Fruit fly (Drosophila melanogaster) whole organism, embryonic: ENCODE results near the gene CG8507.

ENCODE experiments used
- Atf3 ChIP-seq: fragments of 200-800 bp; sonication (Bioruptor generic); optimal IDR thresholded peaks from 3 replicates; lab custom pipeline; 2016; ENCODE audit warnings: missing biosample characterization, missing genetic modification characterization
- CG10959 ChIP-seq: fragments of 200-800 bp; sonication (Bioruptor generic); IDR thresholded peaks from 2 replicates; pipeline ENCODE4 v1.3.6; 2022; ENCODE audit warnings: missing biosample characterization, missing genetic modification characterization
- CG11398 ChIP-seq: fragments of 200-800 bp; sonication (Bioruptor generic); optimal IDR thresholded peaks from 2 replicates; lab custom pipeline; 2016; ENCODE audit warnings: missing biosample characterization, missing genetic modification characterization
- CG1233 ChIP-seq: fragments of 200-800 bp; sonication (Bioruptor generic); optimal IDR thresholded peaks from 4 replicates; lab custom pipeline; 2018; ENCODE audit warnings: missing biosample characterization, mild to moderate bottlenecking, missing genetic modification characterization
- CG12391 ChIP-seq: fragments of 200-800 bp; sonication (Bioruptor generic); optimal IDR thresholded peaks from 3 replicates; lab custom pipeline; 2018; ENCODE audit warnings: missing biosample characterization, mild to moderate bottlenecking, missing genetic modification characterization, moderate library complexity
- CG14965 ChIP-seq: fragments of 200-800 bp; sonication (Bioruptor generic); optimal IDR thresholded peaks from 2 replicates; lab custom pipeline; 2016; ENCODE audit warnings: missing biosample characterization, missing genetic modification characterization, borderline replicate concordance
- CG15073 ChIP-seq: fragments of 200-800 bp; sonication (Bioruptor generic); optimal IDR thresholded peaks from 2 replicates; lab custom pipeline; 2016; ENCODE audit warnings: missing biosample characterization, missing genetic modification characterization
- CG17186 ChIP-seq: fragments of 200-800 bp; sonication (Bioruptor generic); optimal IDR thresholded peaks from 3 replicates; lab custom pipeline; 2017; ENCODE audit warnings: missing biosample characterization, missing genetic modification reagents, missing genetic modification characterization
- CG17912 ChIP-seq: fragments of 200-800 bp; sonication (Bioruptor generic); optimal IDR thresholded peaks from 2 replicates; lab custom pipeline; 2018; ENCODE audit warnings: missing biosample characterization, mild to moderate bottlenecking, missing genetic modification characterization
- CG30020 ChIP-seq: fragments of 200-800 bp; optimal IDR thresholded peaks from 2 replicates; lab custom pipeline; 2019; ENCODE audit warnings: missing biosample characterization, mild to moderate bottlenecking, missing genetic modification characterization, moderate library complexity
- CG30431 ChIP-seq: fragments of 200-800 bp; sonication (Bioruptor generic); optimal IDR thresholded peaks from 2 replicates; lab custom pipeline; 2017; ENCODE audit warnings: missing biosample characterization, missing genetic modification characterization
- CG3065 ChIP-seq: fragments of 200-800 bp; sonication (Bioruptor generic); optimal IDR thresholded peaks from 2 replicates; lab custom pipeline; 2016; ENCODE audit warnings: missing biosample characterization, missing genetic modification characterization
- CG6654 ChIP-seq: fragments of 200-800 bp; sonication (Bioruptor generic); optimal IDR thresholded peaks from 2 replicates; lab custom pipeline; 2017; ENCODE audit warnings: missing biosample characterization, mild to moderate bottlenecking, missing genetic modification characterization
- CG7786 ChIP-seq: fragments of 200-800 bp; sonication (Bioruptor generic); optimal IDR thresholded peaks from 2 replicates; lab custom pipeline; 2016; ENCODE audit warnings: missing biosample characterization, missing genetic modification characterization
- CG8089 ChIP-seq: fragments of 200-800 bp; sonication (Bioruptor generic); optimal IDR thresholded peaks from 3 replicates; lab custom pipeline; 2016; ENCODE audit warnings: missing biosample characterization, missing genetic modification characterization
- CG9932 ChIP-seq: fragments of 200-800 bp; sonication (Bioruptor generic); IDR thresholded peaks from 2 replicates; pipeline ENCODE4 v1.3.6; 2022; ENCODE audit warnings: missing biosample characterization, missing genetic modification characterization
- CTCF ChIP-seq: fragments of 200-800 bp; sonication (Bioruptor generic); optimal IDR thresholded peaks from 2 replicates; lab custom pipeline; 2017; ENCODE audit warnings: missing biosample characterization, mild to moderate bottlenecking, missing genetic modification characterization, moderate library complexity
- Chrac-16 ChIP-seq: fragments of 200-800 bp; sonication (Bioruptor generic); optimal IDR thresholded peaks from 3 replicates; lab custom pipeline; 2016; ENCODE audit warnings: missing biosample characterization, missing genetic modification characterization
- CkIIα-i1 ChIP-seq: fragments of 200-800 bp; sonication (Bioruptor generic); IDR thresholded peaks from 2 replicates; pipeline ENCODE4 v1.3.6; 2022; ENCODE audit warnings: missing biosample characterization, missing genetic modification characterization
- Dp ChIP-seq: fragments of 200-800 bp; sonication (Bioruptor generic); optimal IDR thresholded peaks from 2 replicates; lab custom pipeline; 2018; ENCODE audit warnings: missing biosample characterization, mild to moderate bottlenecking, missing genetic modification characterization, moderate library complexity
- Gug ChIP-seq: fragments of 200-800 bp; sonication (Bioruptor generic); IDR thresholded peaks from 4 replicates; pipeline ENCODE4 v1.3.6; 2022; ENCODE audit warnings: missing biosample characterization, missing genetic modification characterization
- H15 ChIP-seq: fragments of 200-800 bp; sonication (Bioruptor generic); IDR thresholded peaks from 3 replicates; pipeline ENCODE4 v1.3.6; 2022; ENCODE audit warnings: missing biosample characterization, missing genetic modification characterization
- H2.0 ChIP-seq: fragments of 200-800 bp; sonication (Bioruptor generic); IDR thresholded peaks from 2 replicates; pipeline ENCODE4 v1.3.6; 2022; ENCODE audit warnings: missing biosample characterization, missing genetic modification characterization
- Hey ChIP-seq: fragments of 200-800 bp; sonication (Bioruptor generic); optimal IDR thresholded peaks from 3 replicates; lab custom pipeline; 2018; ENCODE audit warnings: missing biosample characterization, mild to moderate bottlenecking, missing genetic modification characterization
- Hr39 ChIP-seq: fragments of >200 bp; optimal IDR thresholded peaks from 2 replicates; lab custom pipeline; 2017
- Hr51 ChIP-seq, 2 experiments: fragments of 200-800 bp; sonication (Bioruptor generic); optimal IDR thresholded peaks; 2 replicates in 1 of 2; 3 replicates in 1 of 2; lab custom pipeline; 2016 to 2018; ENCODE audit warnings: missing biosample characterization in 2 of 2, missing genetic modification characterization in 2 of 2, mild to moderate bottlenecking in 1 of 2, moderate library complexity in 1 of 2
- MTF-1 ChIP-seq: fragments of 200-800 bp; sonication (Bioruptor generic); optimal IDR thresholded peaks from 2 replicates; lab custom pipeline; 2018; ENCODE audit warnings: missing biosample characterization, mild to moderate bottlenecking, missing genetic modification characterization, borderline replicate concordance
- Myb ChIP-seq: fragments of 200-800 bp; sonication (Bioruptor generic); optimal IDR thresholded peaks from 2 replicates; lab custom pipeline; 2016; ENCODE audit warnings: missing biosample characterization, missing genetic modification characterization
- Pdp1 ChIP-seq, 2 experiments: fragments of 200-800 bp; sonication (Bioruptor generic); optimal IDR thresholded peaks; 3 replicates each; lab custom pipeline; 2016; ENCODE audit warnings: missing biosample characterization in 2 of 2, missing genetic modification characterization in 2 of 2, mild to moderate bottlenecking in 1 of 2, moderate library complexity in 1 of 2
- Ravus ChIP-seq: fragments of 200-800 bp; sonication (Bioruptor generic); IDR thresholded peaks from 2 replicates; pipeline ENCODE4 v1.3.6; 2022; ENCODE audit warnings: missing biosample characterization, missing genetic modification characterization
- Side ChIP-seq: fragments of 200-800 bp; sonication (Bioruptor generic); optimal IDR thresholded peaks from 2 replicates; lab custom pipeline; 2016; ENCODE audit warnings: missing biosample characterization, missing genetic modification characterization
- Spps ChIP-seq: fragments of 200-800 bp; sonication (Bioruptor generic); optimal IDR thresholded peaks from 2 replicates; lab custom pipeline; 2018; ENCODE audit warnings: missing biosample characterization, mild to moderate bottlenecking, missing genetic modification characterization
- Sry-δ ChIP-seq: fragments of 200-800 bp; sonication (Bioruptor generic); optimal IDR thresholded peaks from 2 replicates; lab custom pipeline; 2016; ENCODE audit warnings: missing biosample characterization, missing genetic modification characterization
- Xbp1 ChIP-seq: fragments of 200-800 bp; sonication (Bioruptor generic); optimal IDR thresholded peaks from 3 replicates; lab custom pipeline; 2016; ENCODE audit warnings: missing biosample characterization, mild to moderate bottlenecking, missing genetic modification characterization
- YL-1 ChIP-seq: fragments of 200-800 bp; sonication (Bioruptor generic); optimal IDR thresholded peaks from 3 replicates; lab custom pipeline; 2017; ENCODE audit warnings: missing biosample characterization, mild to moderate bottlenecking, missing genetic modification characterization
- ara ChIP-seq: fragments of 200-800 bp; sonication (Bioruptor generic); IDR thresholded peaks from 2 replicates; pipeline ENCODE4 v1.3.6; 2022; ENCODE audit warnings: missing biosample characterization, missing genetic modification characterization
- croc ChIP-seq: fragments of 200-800 bp; sonication (Bioruptor generic); conservative IDR thresholded peaks from 3 replicates; pipeline ENCODE4 v1.3.6; 2022; ENCODE audit warnings: missing biosample characterization, missing genetic modification characterization
- crol ChIP-seq: fragments of 200-800 bp; sonication (Bioruptor generic); IDR thresholded peaks from 2 replicates; pipeline ENCODE4 v1.3.6; 2022; ENCODE audit warnings: missing biosample characterization, missing genetic modification characterization
- hkb ChIP-seq, 2 experiments: fragments of 200-800 bp in 1 of 2; fragments of >200 bp in 1 of 2; sonication (Bioruptor generic) in 1 of 2; IDR thresholded peaks in 1 of 2; optimal IDR thresholded peaks in 1 of 2; 2 replicates each; pipeline versions ENCODE4 v1.3.6 to Lab custom; 2017 to 2022; ENCODE audit warnings: missing biosample characterization in 1 of 2, missing genetic modification characterization in 1 of 2
- ken ChIP-seq: fragments of 200-800 bp; sonication (Bioruptor generic); IDR thresholded peaks from 3 replicates; pipeline ENCODE4 v1.3.6; 2022; ENCODE audit warnings: missing biosample characterization, missing genetic modification characterization
- lilli ChIP-seq: fragments of 200-800 bp; sonication (Bioruptor generic); optimal IDR thresholded peaks from 3 replicates; lab custom pipeline; 2016; ENCODE audit warnings: missing biosample characterization, missing genetic modification characterization
- nerfin-2 ChIP-seq: fragments of 200-800 bp; sonication (Bioruptor generic); IDR thresholded peaks from 2 replicates; pipeline ENCODE4 v1.3.6; 2022; ENCODE audit warnings: missing biosample characterization, missing genetic modification characterization; ENCODE audit not compliant: partially characterized antibody
- pita ChIP-seq: fragments of 200-800 bp; sonication (Bioruptor generic); optimal IDR thresholded peaks from 2 replicates; lab custom pipeline; 2017; ENCODE audit warnings: missing biosample characterization, mild to moderate bottlenecking, missing genetic modification characterization
- pros ChIP-seq: fragments of 200-800 bp; sonication (Bioruptor generic); optimal IDR thresholded peaks from 3 replicates; lab custom pipeline; 2019; ENCODE audit warnings: missing biosample characterization, mild to moderate bottlenecking, missing genetic modification characterization, moderate library complexity
- pzg ChIP-seq: fragments of 200-800 bp; sonication (Bioruptor generic); optimal IDR thresholded peaks from 3 replicates; lab custom pipeline; 2018; ENCODE audit warnings: missing biosample characterization, mild to moderate bottlenecking, missing genetic modification characterization, moderate library complexity
- sqz ChIP-seq: fragments of 200-800 bp; sonication (Bioruptor generic); optimal IDR thresholded peaks from 3 replicates; lab custom pipeline; 2018; ENCODE audit warnings: missing biosample characterization, mild to moderate bottlenecking, missing genetic modification characterization
- sr ChIP-seq: fragments of 200-800 bp; sonication (Bioruptor generic); IDR thresholded peaks from 3 replicates; pipeline ENCODE4 v1.3.6; 2022; ENCODE audit warnings: missing biosample characterization, missing genetic modification characterization

The CG8507 gene

DNA sequence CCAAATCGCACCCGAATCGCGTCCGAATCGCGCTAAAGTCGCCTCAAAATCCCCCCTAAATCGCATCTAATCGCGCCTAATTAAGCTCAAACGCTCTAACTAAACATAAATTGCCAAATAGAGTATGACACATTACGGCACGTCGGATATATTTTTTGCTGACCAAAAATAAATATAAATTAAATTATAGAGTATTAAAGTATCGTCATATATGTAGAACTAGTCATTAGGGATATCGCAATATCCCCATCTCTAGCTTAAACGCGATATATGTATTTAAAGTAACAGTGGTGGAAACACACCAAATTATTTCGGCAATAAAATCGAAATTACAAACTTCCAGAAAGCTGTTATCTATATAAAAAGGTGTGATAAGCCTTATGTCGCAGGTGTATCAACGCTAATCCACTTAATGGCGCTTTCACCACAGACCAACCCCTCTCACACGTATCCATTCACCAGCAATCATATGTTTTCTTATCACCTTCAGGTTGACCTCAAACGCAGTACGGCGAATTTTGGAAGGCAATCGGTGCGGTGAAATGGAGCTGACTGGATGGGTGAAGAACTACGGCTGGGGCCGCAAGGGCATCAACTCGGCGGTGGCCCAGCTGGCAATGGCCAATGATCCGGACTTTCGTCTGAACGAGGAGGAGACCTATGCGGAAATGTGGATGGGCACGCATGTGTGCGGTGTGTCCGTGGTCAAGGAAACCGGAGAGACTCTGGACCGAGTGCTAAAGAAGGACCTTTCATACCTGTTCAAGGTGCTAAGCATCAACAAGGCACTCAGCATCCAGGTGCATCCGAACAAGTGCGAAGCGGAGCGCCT is 31.7 kb upstream of the CG8507 start, which contains the start of gene Mpi (continued):
- TF ChIP-seq Hr51 (GFP tag; optimal IDR thresholded peaks at IDR 0.05; lab: Kevin White, UChicago) (no peak), CG14965 (GFP tag; lab: Kevin White, UChicago) (no peak), lilli (GFP tag; lab: Kevin White, UChicago) (peak; percentile 37), CG17912 (GFP tag; lab: Kevin White, UChicago) (no peak), CG11398 (GFP tag; lab: Kevin White, UChicago) (no peak), CTCF (GFP tag; lab: Kevin White, UChicago) (no peak), ara (no peak), CG1233 (GFP tag; lab: Kevin White, UChicago) (peak; percentile 18), Myb (GFP tag; lab: Kevin White, UChicago) (no peak), CG7786 (GFP tag; lab: Kevin White, UChicago) (no peak), CG17186 (GFP tag; lab: Kevin White, UChicago) (no peak), sqz (GFP tag; lab: Kevin White, UChicago) (no peak), Hey (tag; lab: Kevin White, UChicago) (no peak), CG6654 (GFP tag; lab: Kevin White, UChicago) (no peak), Ravus (no peak), CG9932 (GFP tag; lab: Robert Waterston, UW) (peak; percentile 36)

DNA sequence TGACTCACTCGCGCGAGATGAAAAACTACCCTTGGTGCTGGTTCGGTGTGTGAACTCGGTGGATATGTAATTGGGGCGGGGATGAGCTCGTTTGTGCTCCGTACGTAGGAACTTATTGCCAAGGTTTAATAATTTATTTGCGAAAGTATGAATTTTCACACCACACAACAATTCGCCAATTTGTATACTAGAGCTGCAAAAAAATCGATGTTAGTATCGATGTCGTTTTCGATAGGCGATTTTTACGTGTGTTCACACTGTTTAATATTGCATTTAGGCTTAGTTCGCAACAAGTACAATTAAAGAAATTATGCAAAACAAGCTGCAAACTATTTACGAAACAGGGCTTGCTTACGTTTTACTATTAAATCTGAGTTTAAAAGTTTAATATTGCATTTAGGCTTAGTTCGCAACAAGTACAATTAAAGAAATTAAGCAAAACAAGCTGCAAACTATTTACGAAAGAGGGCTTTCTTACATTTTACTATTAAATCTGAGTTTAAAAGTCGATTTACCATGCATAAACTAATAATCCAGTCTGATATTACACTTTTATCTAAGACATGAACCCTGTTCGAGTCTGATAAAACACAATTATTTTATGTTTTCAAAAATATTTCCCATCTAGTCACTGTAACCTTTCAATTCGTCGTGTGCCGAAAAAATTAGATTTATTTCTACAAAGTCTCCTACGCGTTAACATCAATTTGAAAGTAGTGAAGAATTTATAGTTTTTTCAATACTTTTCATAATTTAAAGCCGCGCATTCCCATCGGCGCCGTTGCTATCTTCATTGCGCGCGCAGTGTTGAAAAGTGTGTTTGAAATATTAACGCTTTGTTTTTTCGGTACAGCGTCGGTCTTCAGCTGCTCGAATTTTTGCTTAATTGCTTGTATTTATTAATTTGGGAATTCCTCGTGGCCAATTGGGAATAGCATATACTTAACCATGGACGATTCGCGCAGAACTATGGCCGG is 28.0 kb upstream of the CG8507 start, which contains the start of the genes Snap24 and CG8478:
Gene Snap24, minus strand, starts transcription at position 196 of the 977 bp plus-strand sequence.
Gene CG8478, plus strand, starts transcription at position 696 of the 977 bp plus-strand sequence.
- TF ChIP-seq Atf3: no peak
- no peak for TF ChIP-seq MTF-1
- TF ChIP-seq Pdp1 (GFP tag; optimal IDR thresholded peaks at IDR 0.05; lab: Kevin White, UChicago): peak in 1 of 2 experiments; percentile 22
- no peak for TF ChIP-seq Side (GFP tag; lab: Kevin White, UChicago)
- TF ChIP-seq YL-1 (GFP tag; lab: Kevin White, UChicago): peak; percentile 8
- TF ChIP-seq pita (GFP tag; lab: Kevin White, UChicago): peak; percentile 46
- peak; percentile 13 for TF ChIP-seq Xbp1 (GFP tag; lab: Kevin White, UChicago)
- peak; percentile 42 for TF ChIP-seq CG12391 (tag; lab: Kevin White, UChicago)
- no peak for TF ChIP-seq Chrac-16
- TF ChIP-seq CG30020 (tag; lab: Kevin White, UChicago): peak; percentile 84
- TF ChIP-seq CG3065 (GFP tag; lab: Kevin White, UChicago): no peak
- no peak for TF ChIP-seq Hr39 (lab: Kevin White, UChicago)
- peak; percentile 88 for TF ChIP-seq Sry-δ (GFP tag; lab: Kevin White, UChicago)
- TF ChIP-seq Gug (GFP tag; lab: Robert Waterston, UW): no peak
- TF ChIP-seq CkIIα-i1 (GFP tag; lab: Robert Waterston, UW): no peak
- TF ChIP-seq CG30431 (GFP tag; lab: Kevin White, UChicago): no peak
- TF ChIP-seq pros (GFP tag; lab: Kevin White, UChicago): no peak
- TF ChIP-seq H15: no peak
- no peak for TF ChIP-seq Spps (tag; lab: Kevin White, UChicago)
- peak; percentile 61 for TF ChIP-seq pzg (GFP tag; lab: Kevin White, UChicago)
- no peak for TF ChIP-seq crol (GFP tag; lab: Robert Waterston, UW)
- no peak for TF ChIP-seq ken
- no peak for TF ChIP-seq hkb (optimal IDR thresholded peaks at IDR 0.05; lab: Kevin White, UChicago)
- TF ChIP-seq hkb (GFP tag; IDR thresholded peaks at IDR 0.05; lab: Robert Waterston, UW): no peak
- no peak for TF ChIP-seq sr (GFP tag; lab: Robert Waterston, UW)
- peak; percentile 78 for TF ChIP-seq Dp (GFP tag; lab: Kevin White, UChicago)
- TF ChIP-seq CG8089: no peak
- TF ChIP-seq CG15073 (GFP tag; lab: Kevin White, UChicago): no peak
- no peak for TF ChIP-seq H2.0
- no peak for TF ChIP-seq croc (GFP tag; lab: Robert Waterston, UW)
- TF ChIP-seq CG10959: no peak
- peak; percentile 73 for TF ChIP-seq nerfin-2 (GFP tag; lab: Robert Waterston, UW)
